Fruit fly (Drosophila melanogaster) whole organism, embryonic: ENCODE measurements around the gene nSMase.

Source experiments
- CG10366 ChIP-seq: fragments of 200-800 bp; sonication (Bioruptor generic); IDR thresholded peaks from 2 replicates; pipeline ENCODE4 v1.3.6; 2022; ENCODE audit warnings: missing biosample characterization, missing genetic modification characterization
- CG10543 ChIP-seq: fragments of 200-800 bp; sonication (Bioruptor generic); optimal IDR thresholded peaks from 3 replicates; lab custom pipeline; 2017; ENCODE audit warnings: missing biosample characterization, mild to moderate bottlenecking, missing genetic modification characterization, moderate library complexity
- CG11398 ChIP-seq: fragments of 200-800 bp; sonication (Bioruptor generic); optimal IDR thresholded peaks from 2 replicates; lab custom pipeline; 2016; ENCODE audit warnings: missing biosample characterization, missing genetic modification characterization
- CG11504 ChIP-seq: fragments of 200-800 bp; sonication (Bioruptor generic); optimal IDR thresholded peaks from 3 replicates; lab custom pipeline; 2019; ENCODE audit warnings: missing biosample characterization, mild to moderate bottlenecking, missing genetic modification characterization, moderate library complexity
- CG12071 ChIP-seq: fragments of 200-800 bp; sonication (Bioruptor generic); optimal IDR thresholded peaks from 3 replicates; lab custom pipeline; 2018; ENCODE audit warnings: missing biosample characterization, mild to moderate bottlenecking, missing genetic modification characterization
- CG12236 ChIP-seq: fragments of 200-800 bp; sonication (Bioruptor generic); optimal IDR thresholded peaks from 2 replicates; lab custom pipeline; 2016; ENCODE audit warnings: missing biosample characterization, missing genetic modification characterization
- CG12391 ChIP-seq: fragments of 200-800 bp; sonication (Bioruptor generic); optimal IDR thresholded peaks from 3 replicates; lab custom pipeline; 2018; ENCODE audit warnings: missing biosample characterization, mild to moderate bottlenecking, missing genetic modification characterization, moderate library complexity
- CG12744 ChIP-seq: fragments of 200-800 bp; sonication (Bioruptor generic); optimal IDR thresholded peaks from 2 replicates; lab custom pipeline; 2016; ENCODE audit warnings: missing biosample characterization, missing genetic modification characterization
- CG15011 ChIP-seq: fragments of 200-800 bp; sonication (Bioruptor generic); optimal IDR thresholded peaks from 3 replicates; lab custom pipeline; 2018; ENCODE audit warnings: missing biosample characterization, mild to moderate bottlenecking, missing genetic modification characterization
- CG1603 ChIP-seq: fragments of 200-800 bp; sonication (Bioruptor generic); optimal IDR thresholded peaks from 2 replicates; lab custom pipeline; 2019; ENCODE audit warnings: missing biosample characterization, mild to moderate bottlenecking, missing genetic modification characterization, moderate library complexity
- CG16863 ChIP-seq: fragments of 200-800 bp; sonication (Bioruptor generic); optimal IDR thresholded peaks from 3 replicates; lab custom pipeline; 2016; ENCODE audit warnings: missing biosample characterization, missing genetic modification characterization
- CG18262 ChIP-seq: fragments of 200-800 bp; optimal IDR thresholded peaks from 3 replicates; lab custom pipeline; 2019; ENCODE audit warnings: missing biosample characterization, mild to moderate bottlenecking, missing genetic modification characterization, moderate library complexity
- CG1832 ChIP-seq: fragments of 200-800 bp; sonication (Bioruptor generic); optimal IDR thresholded peaks from 2 replicates; lab custom pipeline; 2017; ENCODE audit warnings: missing biosample characterization, mild to moderate bottlenecking, missing genetic modification characterization, inconsistent platforms
- CG18476 ChIP-seq: fragments of 200-800 bp; sonication (Bioruptor generic); optimal IDR thresholded peaks from 2 replicates; lab custom pipeline; 2016; ENCODE audit warnings: missing biosample characterization, mild to moderate bottlenecking, missing genetic modification characterization
- CG32767 ChIP-seq: fragments of 200-800 bp; sonication (Bioruptor generic); IDR thresholded peaks from 2 replicates; pipeline ENCODE4 v1.3.6; 2022; ENCODE audit warnings: missing biosample characterization, missing genetic modification characterization
- CG33213 ChIP-seq: fragments of 200-800 bp; sonication (Bioruptor generic); optimal IDR thresholded peaks from 3 replicates; lab custom pipeline; 2016; ENCODE audit warnings: missing biosample characterization, missing genetic modification characterization
- CG6272 ChIP-seq: fragments of 200-800 bp; sonication (Bioruptor generic); IDR thresholded peaks from 2 replicates; pipeline ENCODE4 v1.3.6; 2022; ENCODE audit warnings: missing biosample characterization, missing genetic modification characterization
- CG6765 ChIP-seq: fragments of 200-800 bp; sonication (Bioruptor generic); optimal IDR thresholded peaks from 3 replicates; lab custom pipeline; 2017; ENCODE audit warnings: missing biosample characterization, mild to moderate bottlenecking, missing genetic modification characterization
- CG7963 ChIP-seq: fragments of 200-800 bp; sonication (Bioruptor generic); IDR thresholded peaks from 3 replicates; pipeline ENCODE4 v1.3.6; 2022; ENCODE audit warnings: missing biosample characterization, missing genetic modification characterization; ENCODE audit not compliant: partially characterized antibody
- Doc3 ChIP-seq: fragments of 200-800 bp; sonication (Bioruptor generic); IDR thresholded peaks from 3 replicates; pipeline ENCODE4 v1.3.6; 2022; ENCODE audit warnings: missing biosample characterization, missing genetic modification characterization; ENCODE audit not compliant: partially characterized antibody
- E2f2 ChIP-seq: fragments of 200-800 bp; sonication (Bioruptor generic); IDR thresholded peaks from 2 replicates; pipeline ENCODE4 v1.3.6; 2022; ENCODE audit warnings: missing biosample characterization, missing genetic modification characterization
- HHEX ChIP-seq: fragments of 200-800 bp; sonication (Bioruptor generic); optimal IDR thresholded peaks from 3 replicates; lab custom pipeline; 2017; ENCODE audit warnings: missing biosample characterization, mild to moderate bottlenecking, missing genetic modification characterization, missing genetic modification reagents
- HmgD ChIP-seq: fragments of 200-800 bp; sonication (Bioruptor generic); optimal IDR thresholded peaks from 3 replicates; lab custom pipeline; 2016; ENCODE audit warnings: missing biosample characterization, missing genetic modification characterization
- Kr ChIP-seq: fragments of 200-800 bp; sonication (Bioruptor generic); optimal IDR thresholded peaks from 2 replicates; lab custom pipeline; 2017; ENCODE audit warnings: missing biosample characterization, mild to moderate bottlenecking, missing genetic modification characterization
- Med ChIP-seq: fragments of 200-800 bp; sonication (Bioruptor generic); peaks from one replicate; lab custom pipeline; 2016; ENCODE audit warnings: missing biosample characterization, missing genetic modification characterization, mild to moderate bottlenecking, inconsistent platforms, moderate library complexity
- Mes4 ChIP-seq: fragments of 200-800 bp; sonication (Bioruptor generic); optimal IDR thresholded peaks from 2 replicates; lab custom pipeline; 2016; ENCODE audit warnings: missing biosample characterization, missing genetic modification characterization
- PHDP ChIP-seq: fragments of 200-800 bp; sonication (Bioruptor generic); optimal IDR thresholded peaks from 3 replicates; lab custom pipeline; 2018; ENCODE audit warnings: missing biosample characterization, mild to moderate bottlenecking, missing genetic modification characterization, moderate library complexity
- Ptx1 ChIP-seq: fragments of 200-800 bp; sonication (Bioruptor generic); IDR thresholded peaks from 2 replicates; pipeline ENCODE4 v1.3.6; 2022; ENCODE audit warnings: missing biosample characterization, missing genetic modification characterization
- Sox102F ChIP-seq: fragments of 200-800 bp; sonication (Bioruptor generic); optimal IDR thresholded peaks from 2 replicates; lab custom pipeline; 2018; ENCODE audit warnings: missing biosample characterization, mild to moderate bottlenecking, missing genetic modification characterization, moderate library complexity
- Tbp ChIP-seq: fragments of >200 bp; optimal IDR thresholded peaks from 2 replicates; lab custom pipeline; 2018; ENCODE audit warnings: missing biosample characterization, missing genetic modification characterization
- Xrp1 ChIP-seq: fragments of 200-800 bp; sonication (Bioruptor generic); IDR thresholded peaks from 2 replicates; pipeline ENCODE4 v1.3.6; 2022; ENCODE audit warnings: missing biosample characterization, missing genetic modification characterization
- aop ChIP-seq: fragments of 200-800 bp; sonication (Bioruptor generic); IDR thresholded peaks from 2 replicates; pipeline ENCODE4 v1.3.6; 2022; ENCODE audit warnings: missing biosample characterization, missing genetic modification characterization
- chinmo ChIP-seq: fragments of 200-800 bp; sonication (Bioruptor generic); IDR thresholded peaks from 4 replicates; pipeline ENCODE4 v1.3.6; 2022; ENCODE audit warnings: missing biosample characterization, missing genetic modification characterization; ENCODE audit not compliant: partially characterized antibody
- corto ChIP-seq: fragments of 200-800 bp; sonication (Bioruptor generic); optimal IDR thresholded peaks from 2 replicates; lab custom pipeline; 2016; ENCODE audit warnings: missing biosample characterization, mild to moderate bottlenecking, missing genetic modification characterization, moderate library complexity
- dm ChIP-seq: fragments of 200-800 bp; sonication (Bioruptor generic); optimal IDR thresholded peaks from 3 replicates; lab custom pipeline; 2016; ENCODE audit warnings: missing biosample characterization, missing genetic modification characterization
- eyg ChIP-seq: fragments of 200-800 bp; sonication (Bioruptor generic); optimal IDR thresholded peaks from 3 replicates; lab custom pipeline; 2016; ENCODE audit warnings: missing biosample characterization, missing genetic modification characterization
- fd3F ChIP-seq: fragments of 200-800 bp; sonication (Bioruptor generic); optimal IDR thresholded peaks from 2 replicates; lab custom pipeline; 2018; ENCODE audit warnings: missing biosample characterization, mild to moderate bottlenecking, missing genetic modification characterization, moderate library complexity
- gem ChIP-seq: fragments of 200-800 bp; sonication (Bioruptor generic); optimal IDR thresholded peaks from 2 replicates; lab custom pipeline; 2019; ENCODE audit warnings: missing biosample characterization, mild to moderate bottlenecking, missing genetic modification characterization, moderate library complexity
- grn ChIP-seq: fragments of 200-800 bp; sonication (Bioruptor generic); optimal IDR thresholded peaks from 3 replicates; lab custom pipeline; 2017; ENCODE audit warnings: missing biosample characterization, missing genetic modification characterization
- lbe ChIP-seq: fragments of 200-800 bp; sonication (Bioruptor generic); optimal IDR thresholded peaks from 2 replicates; lab custom pipeline; 2016; ENCODE audit warnings: missing biosample characterization, mild to moderate bottlenecking, missing genetic modification characterization
- lmd ChIP-seq: fragments of 200-800 bp; sonication (Bioruptor generic); IDR thresholded peaks from 2 replicates; pipeline ENCODE4 v1.3.6; 2022; ENCODE audit warnings: missing biosample characterization, missing genetic modification characterization
- mld ChIP-seq: fragments of 200-800 bp; sonication (Bioruptor generic); IDR thresholded peaks from 3 replicates; pipeline ENCODE4 v1.3.6; 2022; ENCODE audit warnings: missing biosample characterization, missing genetic modification characterization; ENCODE audit not compliant: partially characterized antibody
- nom ChIP-seq: fragments of 200-800 bp; sonication (Bioruptor generic); optimal IDR thresholded peaks from 2 replicates; lab custom pipeline; 2017; ENCODE audit warnings: missing biosample characterization, missing genetic modification characterization, mild to moderate bottlenecking, moderate library complexity, missing genetic modification reagents
- onecut ChIP-seq: fragments of 200-800 bp; sonication (Bioruptor generic); IDR thresholded peaks from 2 replicates; pipeline ENCODE4 v1.3.6; 2022; ENCODE audit warnings: missing biosample characterization, missing genetic modification characterization
- pfk ChIP-seq: fragments of 200-800 bp; sonication (Bioruptor generic); optimal IDR thresholded peaks from 2 replicates; lab custom pipeline; 2018; ENCODE audit warnings: missing biosample characterization, mild to moderate bottlenecking, missing genetic modification characterization, moderate library complexity
- row ChIP-seq: fragments of 200-800 bp; sonication (Bioruptor generic); IDR thresholded peaks from 3 replicates; pipeline ENCODE4 v1.3.6; 2022; ENCODE audit warnings: missing biosample characterization, missing genetic modification characterization
- slp2 ChIP-seq: fragments of 200-800 bp; sonication (Bioruptor generic); optimal IDR thresholded peaks from 2 replicates; lab custom pipeline; 2016; ENCODE audit warnings: missing biosample characterization, missing genetic modification characterization
- so ChIP-seq: fragments of 200-800 bp; sonication (Bioruptor generic); IDR thresholded peaks from 3 replicates; pipeline ENCODE4 v1.3.6; 2022; ENCODE audit warnings: missing biosample characterization, missing genetic modification characterization
- toy ChIP-seq: fragments of 200-800 bp; sonication (Bioruptor generic); IDR thresholded peaks from 2 replicates; pipeline ENCODE4 v1.3.6; 2022; ENCODE audit warnings: missing biosample characterization, missing genetic modification characterization
- tup ChIP-seq: fragments of 200-800 bp; sonication (Bioruptor generic); optimal IDR thresholded peaks from 2 replicates; lab custom pipeline; 2016; ENCODE audit warnings: missing biosample characterization, mild to moderate bottlenecking, missing genetic modification characterization, moderate library complexity
- unpg ChIP-seq: fragments of 200-800 bp; sonication (Bioruptor generic); optimal IDR thresholded peaks from 3 replicates; lab custom pipeline; 2018; ENCODE audit warnings: missing biosample characterization, mild to moderate bottlenecking, missing genetic modification characterization, moderate library complexity

Gene nSMase

DNA sequence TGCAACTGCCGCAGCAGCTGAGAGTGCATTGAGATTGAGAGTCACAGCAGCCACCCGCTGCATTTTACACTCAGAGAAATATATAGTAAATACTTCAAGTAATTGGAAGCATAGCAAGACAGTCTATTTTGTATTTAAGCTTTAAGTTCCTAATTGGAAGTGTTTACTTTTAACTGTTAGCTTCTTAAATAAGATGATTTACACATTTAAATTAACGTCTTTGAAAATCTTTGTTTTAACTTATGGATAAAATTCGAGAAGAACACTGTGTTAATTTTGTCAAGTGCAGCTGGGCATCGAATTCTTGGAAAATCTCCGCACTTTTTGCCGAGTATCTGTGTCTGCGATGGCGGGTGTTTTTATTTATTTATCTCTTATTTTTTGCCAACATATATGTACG, 40.7 kb downstream of the nSMase start (continued):
- TF ChIP-seq lmd (GFP tag; lab: Robert Waterston, UW) (peak; percentile 28; the same call in 1 of the 2 replicates), slp2 (GFP tag; lab: Kevin White, UChicago) (no peak), PHDP (tag; lab: Kevin White, UChicago) (no peak), nom (GFP tag; lab: Kevin White, UChicago) (peak; percentile 89), CG11504 (tag; lab: Kevin White, UChicago) (peak; percentile 12), Ptx1 (0 out of 2 replicates have a peak, but pooled peaks have one; percentile 10), CG7963 (GFP tag; lab: Robert Waterston, UW) (no peak), toy (GFP tag; lab: Robert Waterston, UW) (no peak), gem (tag; lab: Kevin White, UChicago) (peak; percentile 24), aop (GFP tag; lab: Robert Waterston, UW) (no peak), CG1603 (tag; lab: Kevin White, UChicago) (peak; percentile 24), CG10543 (no peak), tup (GFP tag; lab: Kevin White, UChicago) (no peak), Mes4 (GFP tag; lab: Kevin White, UChicago) (no peak), CG1832 (GFP tag; lab: Kevin White, UChicago) (no peak), chinmo (GFP tag; lab: Robert Waterston, UW) (no peak), E2f2 (no peak), unpg (GFP tag; lab: Kevin White, UChicago) (peak; percentile 7), HHEX (no peak), Xrp1 (GFP tag; lab: Robert Waterston, UW) (peak; percentile 45; the same call in 1 of the 2 replicates), dm (GFP tag; lab: Kevin White, UChicago) (no peak), CG18262 (tag; lab: Kevin White, UChicago) (peak; percentile 1), CG33213 (GFP tag; lab: Kevin White, UChicago) (no peak), row (0 out of 3 replicates have a peak, but pooled peaks have one; percentile 11), CG12071 (GFP tag; lab: Kevin White, UChicago) (no peak), Med (GFP tag; lab: Kevin White, UChicago) (peak; percentile 50), CG6272 (GFP tag; lab: Robert Waterston, UW) (no peak), Doc3 (no peak), Kr (GFP tag; lab: Kevin White, UChicago) (no peak), CG12744 (GFP tag; lab: Kevin White, UChicago) (no peak), lbe (GFP tag; lab: Kevin White, UChicago) (peak; percentile 49), pfk (no peak), CG12236 (no peak), CG32767 (GFP tag; lab: Robert Waterston, UW) (no peak), so (GFP tag; lab: Robert Waterston, UW) (no peak), CG16863 (GFP tag; lab: Kevin White, UChicago) (no peak), CG11398 (GFP tag; lab: Kevin White, UChicago) (no peak), HmgD (GFP tag; lab: Kevin White, UChicago) (no peak), CG18476 (no peak), CG10366 (GFP tag; lab: Robert Waterston, UW) (no peak), CG12391 (tag; lab: Kevin White, UChicago) (no peak), CG15011 (GFP tag; lab: Kevin White, UChicago) (no peak), Tbp (GFP tag; lab: Kevin White, UChicago) (no peak), onecut (GFP tag; lab: Robert Waterston, UW) (no peak), corto (GFP tag; lab: Kevin White, UChicago) (peak; percentile 20), mld (GFP tag; lab: Robert Waterston, UW) (no peak), fd3F (no peak), eyg (GFP tag; lab: Kevin White, UChicago) (no peak), grn (GFP tag; lab: Kevin White, UChicago) (no peak), CG6765 (no peak), Sox102F (GFP tag; lab: Kevin White, UChicago) (no peak)
